Worm (Caenorhabditis elegans): ENCODE data around the gene srw-86.
A peak's percentile ranks its signal among the peaks of the same experiment; 100 is the strongest.

srw-86 gene

ce11 chrV:19390029-19390428 lies 10.5 kb downstream of the srw-86 start, which contains the start of gene slcr-46.2:
Gene slcr-46.2, minus strand, starts transcription at chrV:19390129.
- TF ChIP-seq lin-11 (tag; optimal IDR thresholded peaks at IDR 0.05) = no peak
- TF ChIP-seq unc-55 (GFP tag; optimal IDR thresholded peaks at IDR 0.05) = no peak
- no peak for TF ChIP-seq elt-1 (tag; optimal IDR thresholded peaks at IDR 0.05)
- no peak for TF ChIP-seq nhr-11 (tag; optimal IDR thresholded peaks at IDR 0.05)
- no peak for TF ChIP-seq sem-4 (tag; optimal IDR thresholded peaks at IDR 0.05)
- no peak for TF ChIP-seq nhr-23 (tag; optimal IDR thresholded peaks at IDR 0.05)
- TF ChIP-seq ZK546.5 (tag; optimal IDR thresholded peaks at IDR 0.05) = no peak

- TF ChIP-seq sma-9 (GFP tag; optimal IDR thresholded peaks at IDR 0.05) = no peak
- TF ChIP-seq sma-9 (tag; optimal IDR thresholded peaks at IDR 0.05) = no peak
- no peak for TF ChIP-seq ztf-1 (GFP tag; conservative IDR thresholded peaks at IDR 0.05)
- TF ChIP-seq C34F6.9 (tag; optimal IDR thresholded peaks at IDR 0.05) = no peak
- TF ChIP-seq gmeb-1 (tag; optimal IDR thresholded peaks at IDR 0.05) = no peak
- no peak for TF ChIP-seq blmp-1 (tag; optimal IDR thresholded peaks at IDR 0.05; ENCODE audit: insufficient read depth)
- TF ChIP-seq nhr-23 (tag; optimal IDR thresholded peaks at IDR 0.05) = no peak
- TF ChIP-seq mab-5 (tag; optimal IDR thresholded peaks at IDR 0.05) = no peak
- TF ChIP-seq nhr-77 (tag; optimal IDR thresholded peaks at IDR 0.05) = no peak
- no peak for TF ChIP-seq snpc-4 (tag; optimal IDR thresholded peaks at IDR 0.05)
- TF ChIP-seq unc-55 (GFP tag; optimal IDR thresholded peaks at IDR 0.05) = no peak
- TF ChIP-seq ceh-82 (tag; optimal IDR thresholded peaks at IDR 0.05) = no peak
These were observed 19.6 kb downstream of the srw-86 start, which contains the start of gene srw-84 for ce11 chrV:19380968-19381367. Gene srw-84, plus strand, starts transcription at chrV:19381268.

DNA sequence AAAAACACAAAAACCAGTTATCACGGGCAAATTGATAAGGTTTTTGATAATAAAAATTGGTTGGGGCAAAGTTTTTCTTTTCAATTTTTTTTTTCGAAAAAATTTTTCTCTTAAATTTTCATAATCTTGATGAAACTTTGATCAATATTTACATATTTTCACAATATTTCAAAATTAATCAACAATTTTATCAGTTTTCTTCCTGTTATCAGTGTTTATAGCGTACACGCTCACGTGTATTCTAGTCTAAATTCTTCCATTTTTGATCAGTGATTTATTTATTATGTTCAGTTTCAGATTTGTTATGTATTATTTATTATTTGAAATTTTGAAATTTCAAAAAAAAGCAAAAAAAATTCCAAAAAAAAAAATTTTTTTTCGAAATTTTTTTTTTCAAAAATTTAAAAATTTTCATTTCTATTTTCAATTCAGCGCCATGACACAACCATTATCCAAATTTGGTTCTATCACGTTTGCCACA lies 23.5 kb downstream of the srw-86 start, which contains the start of gene nceh-1:
Gene nceh-1 (plus strand): TSS at position 431 of the 481 bp plus-strand sequence.
- no peak for TF ChIP-seq mab-5 (tag; optimal IDR thresholded peaks at IDR 0.05)
- peak; percentile 42 for TF ChIP-seq fos-1 (tag; optimal IDR thresholded peaks at IDR 0.05)

ce11 chrV:19371777-19372176 lies 28.7 kb downstream of the srw-86 start:
- TF ChIP-seq nhr-77 (tag; optimal IDR thresholded peaks at IDR 0.05) (no peak), ceh-82 (tag; optimal IDR thresholded peaks at IDR 0.05) (no peak)

ce11 chrV:19371253-19371652 lies 29.3 kb downstream of the srw-86 start, which contains the start of gene Y43F8A.2:
Gene Y43F8A.2, plus strand, starts transcription at chrV:19371553.
- TF ChIP-seq nhr-129 (tag; optimal IDR thresholded peaks at IDR 0.05) (no peak), ZK546.5 (tag; optimal IDR thresholded peaks at IDR 0.05) (no peak), ceh-16 (tag; optimal IDR thresholded peaks at IDR 0.05) (no peak), nhr-6 (tag; optimal IDR thresholded peaks at IDR 0.05) (no peak), unc-62 (GFP tag; optimal IDR thresholded peaks at IDR 0.05) (no peak), nhr-77 (tag; optimal IDR thresholded peaks at IDR 0.05) (no peak), dmd-4 (tag; optimal IDR thresholded peaks at IDR 0.05) (no peak), nhr-23 (tag; optimal IDR thresholded peaks at IDR 0.05) (no peak), gmeb-1 (tag; optimal IDR thresholded peaks at IDR 0.05) (no peak), ama-1 (optimal IDR thresholded peaks at IDR 0.05) (no peak), nhr-25 (tag; optimal IDR thresholded peaks at IDR 0.05) (no peak), ztf-4 (tag; optimal IDR thresholded peaks at IDR 0.05) (no peak), R02D3.7 (tag; optimal IDR thresholded peaks at IDR 0.05) (no peak), unc-55 (GFP tag; optimal IDR thresholded peaks at IDR 0.05) (no peak), nhr-12 (tag; optimal IDR thresholded peaks at IDR 0.05) (no peak), nhr-11 (tag; optimal IDR thresholded peaks at IDR 0.05) (no peak), lsy-2 (tag; optimal IDR thresholded peaks at IDR 0.05) (no peak)

ce11 chrV:19370189-19370588 lies 30.3 kb downstream of the srw-86 start, which contains the start of gene Y43F8A.1:
Gene Y43F8A.1, plus strand, starts transcription at chrV:19370489.
- no peak for TF ChIP-seq nhr-11 (tag; optimal IDR thresholded peaks at IDR 0.05)
- no peak for TF ChIP-seq ceh-16 (tag; optimal IDR thresholded peaks at IDR 0.05)
- no peak for TF ChIP-seq fos-1 (tag; optimal IDR thresholded peaks at IDR 0.05)
- TF ChIP-seq snpc-4 (tag; optimal IDR thresholded peaks at IDR 0.05) = no peak
- TF ChIP-seq C34F6.9 (tag; optimal IDR thresholded peaks at IDR 0.05) = no peak
- no peak for TF ChIP-seq ztf-1 (GFP tag; conservative IDR thresholded peaks at IDR 0.05)
- no peak for TF ChIP-seq peb-1 (tag; optimal IDR thresholded peaks at IDR 0.05)
- TF ChIP-seq elt-1 (tag; optimal IDR thresholded peaks at IDR 0.05) = no peak
- TF ChIP-seq crh-2 (tag; optimal IDR thresholded peaks at IDR 0.05) = no peak
- TF ChIP-seq skn-1 (tag; optimal IDR thresholded peaks at IDR 0.05) = no peak
- no peak for TF ChIP-seq zag-1 (tag; optimal IDR thresholded peaks at IDR 0.05)
- no peak for TF ChIP-seq lsy-2 (tag; optimal IDR thresholded peaks at IDR 0.05)
- no peak for TF ChIP-seq aly-2 (tag; optimal IDR thresholded peaks at IDR 0.05)

Measured in whole organism, L2 larva.